Worm (Caenorhabditis elegans) whole organism, L3 larva: ENCODE results near the gene col-40.

Experiments
- elt-2 ChIP-seq: sonication (generic microtip); optimal IDR thresholded peaks from 2 replicates; lab custom pipeline; 2016; ENCODE audit warnings: missing genetic modification reagents, mild to moderate bottlenecking, missing genetic modification characterization, missing compliant biosample characterization
- snpc-4 ChIP-seq: fragments of 150-350 bp; optimal IDR thresholded peaks from 2 replicates; lab custom pipeline; 2014; ENCODE audit warnings: missing biosample characterization, missing genetic modification characterization
- unc-62 ChIP-seq: fragments of 150-350 bp; sonication (generic microtip); optimal IDR thresholded peaks from 4 replicates; lab custom pipeline; 2014; ENCODE audit warnings: missing biosample characterization, missing genetic modification reagents, missing genetic modification characterization

- TF ChIP-seq snpc-4 = no peak
- TF ChIP-seq elt-2 (tag; lab: Kevin White, UChicago) = peak; percentile 100
- TF ChIP-seq unc-62 (GFP tag; lab: Kevin White, UChicago) = no peak
Observed at ce11 chrII:1103484-1104100, 3.2 kb downstream of the col-40 start.
